In genomic region chr3L:14004963-14005458, dm6 we compare ENCODE assay signal across 1 fruit fly cellular context.
TF ChIP-seq lines count a peak whose summit lies in the region.

No protein-coding gene starts in this region.

TF ChIP-seq in whole organism, embryonic, 481 proteins besides CTCF, POLR2A, EP300 and RAD21 (continued from another document):
- TF ChIP-seq Lhr (GFP tag; optimal IDR thresholded peaks at IDR 0.05; lab: Kevin White, UChicago) (no peak), maf-S (GFP tag; optimal IDR thresholded peaks at IDR 0.05; lab: Kevin White, UChicago) (peak; percentile 92), Lim3 (GFP tag; IDR thresholded peaks at IDR 0.05; lab: Robert Waterston, UW) (peak; percentile 80), Scr (GFP tag; IDR thresholded peaks at IDR 0.05; lab: Robert Waterston, UW; ENCODE audit: partially characterized antibody) (no peak), CG31224 (GFP tag; IDR thresholded peaks at IDR 0.05; lab: Robert Waterston, UW) (peak; percentile 76), ash1 (GFP tag; optimal IDR thresholded peaks at IDR 0.05; lab: Kevin White, UChicago) (peak; percentile 34), CG10147 (GFP tag; optimal IDR thresholded peaks at IDR 0.05; lab: Kevin White, UChicago) (peak; percentile 88), CG11398 (GFP tag; optimal IDR thresholded peaks at IDR 0.05; lab: Kevin White, UChicago) (peak; percentile 90), Mad (GFP tag; optimal IDR thresholded peaks at IDR 0.05; lab: Kevin White, UChicago) (peak; percentile 95), CG4820 (GFP tag; optimal IDR thresholded peaks at IDR 0.05; lab: Kevin White, UChicago) (peak; percentile 94), CG34224 (GFP tag; IDR thresholded peaks at IDR 0.05; lab: Robert Waterston, UW; ENCODE audit: partially characterized antibody) (no peak), D19A (tag; optimal IDR thresholded peaks at IDR 0.05; lab: Kevin White, UChicago) (peak; percentile 90), jumu (GFP tag; optimal IDR thresholded peaks at IDR 0.05; lab: Kevin White, UChicago) (peak; percentile 94), CG7987 (GFP tag; optimal IDR thresholded peaks at IDR 0.05; lab: Kevin White, UChicago) (peak; percentile 87), cad (GFP tag; optimal IDR thresholded peaks at IDR 0.05; lab: Kevin White, UChicago) (no peak), Oli (tag; optimal IDR thresholded peaks at IDR 0.05; lab: Kevin White, UChicago) (peak; percentile 96), hb (GFP tag; IDR thresholded peaks at IDR 0.05; lab: Robert Waterston, UW; ENCODE audit: partially characterized antibody) (no peak), Taf1 (GFP tag; IDR thresholded peaks at IDR 0.05; lab: Robert Waterston, UW) (peak; percentile 76), ATbp (GFP tag; optimal IDR thresholded peaks at IDR 0.05; lab: Kevin White, UChicago) (peak; percentile 95), danr (GFP tag; IDR thresholded peaks at IDR 0.05; lab: Robert Waterston, UW) (peak; percentile 89), D (optimal IDR thresholded peaks at IDR 0.05; lab: Kevin White, UChicago) (no peak), D (GFP tag; optimal IDR thresholded peaks at IDR 0.05; lab: Kevin White, UChicago) (peak; percentile 94), pho (GFP tag; optimal IDR thresholded peaks at IDR 0.05; lab: Kevin White, UChicago) (peak; percentile 94), CG11723 (GFP tag; optimal IDR thresholded peaks at IDR 0.05; lab: Kevin White, UChicago) (peak; percentile 94), CG11695 (GFP tag; IDR thresholded peaks at IDR 0.05; lab: Robert Waterston, UW) (peak; percentile 77), CG7357 (GFP tag; IDR thresholded peaks at IDR 0.05; lab: Robert Waterston, UW) (peak; percentile 82), her (GFP tag; optimal IDR thresholded peaks at IDR 0.05; lab: Kevin White, UChicago) (peak; percentile 91), Asciz (GFP tag; optimal IDR thresholded peaks at IDR 0.05; lab: Kevin White, UChicago) (peak; percentile 93), kay (GFP tag; optimal IDR thresholded peaks at IDR 0.05; lab: Kevin White, UChicago) (peak; percentile 91), phol (tag; optimal IDR thresholded peaks at IDR 0.05; lab: Kevin White, UChicago) (peak; percentile 95), Jarid2 (GFP tag; optimal IDR thresholded peaks at IDR 0.05; lab: Kevin White, UChicago) (peak; percentile 80), rib (GFP tag; IDR thresholded peaks at IDR 0.05; lab: Robert Waterston, UW) (peak; percentile 77), pan (optimal IDR thresholded peaks at IDR 0.05; lab: Kevin White, UChicago) (no peak), pan (GFP tag; optimal IDR thresholded peaks at IDR 0.05 in 1 of 2, IDR thresholded peaks at IDR 0.05 in 1 of 2) (peak in 1 of 2 experiments; percentile 97), seq (GFP tag; IDR thresholded peaks at IDR 0.05; lab: Robert Waterston, UW) (peak; percentile 94), CG30403 (GFP tag; optimal IDR thresholded peaks at IDR 0.05; lab: Kevin White, UChicago) (peak; percentile 97), prd (optimal IDR thresholded peaks at IDR 0.05; lab: Kevin White, UChicago) (no peak), prd (GFP tag; IDR thresholded peaks at IDR 0.05; lab: Robert Waterston, UW) (peak; percentile 93), crol (GFP tag; IDR thresholded peaks at IDR 0.05; lab: Robert Waterston, UW) (peak; percentile 66), zen2 (GFP tag; IDR thresholded peaks at IDR 0.05; lab: Robert Waterston, UW; ENCODE audit: partially characterized antibody) (no peak), Hr78 (GFP tag; optimal IDR thresholded peaks at IDR 0.05; lab: Kevin White, UChicago) (peak in 1 of 2 experiments; percentile 82), Atf6 (GFP tag; IDR thresholded peaks at IDR 0.05; lab: Robert Waterston, UW) (peak; percentile 92), pnt (GFP tag; optimal IDR thresholded peaks at IDR 0.05; lab: Kevin White, UChicago) (peak; percentile 95), CG18764 (GFP tag; optimal IDR thresholded peaks at IDR 0.05; lab: Kevin White, UChicago) (peak; percentile 91), CG3407 (GFP tag; optimal IDR thresholded peaks at IDR 0.05; lab: Kevin White, UChicago) (peak; percentile 93), oc (tag; optimal IDR thresholded peaks at IDR 0.05; lab: Kevin White, UChicago) (peak; percentile 97), CG7928 (GFP tag; optimal IDR thresholded peaks at IDR 0.05; lab: Kevin White, UChicago) (peak; percentile 72), Drgx (GFP tag; IDR thresholded peaks at IDR 0.05; lab: Robert Waterston, UW) (peak; percentile 99), CG13775 (GFP tag; optimal IDR thresholded peaks at IDR 0.05; lab: Kevin White, UChicago) (peak; percentile 85), CG7839 (tag; optimal IDR thresholded peaks at IDR 0.05; lab: Kevin White, UChicago) (peak; percentile 96), bigmax (GFP tag; optimal IDR thresholded peaks at IDR 0.05; lab: Kevin White, UChicago) (peak; percentile 33), Hr3 (GFP tag; optimal IDR thresholded peaks at IDR 0.05; lab: Kevin White, UChicago) (peak; percentile 93), Dfd (GFP tag; optimal IDR thresholded peaks at IDR 0.05; lab: Kevin White, UChicago) (no peak), Antp (GFP tag; optimal IDR thresholded peaks at IDR 0.05; lab: Kevin White, UChicago) (peak; percentile 97), gce (GFP tag; IDR thresholded peaks at IDR 0.05; lab: Robert Waterston, UW) (peak; percentile 93), CG9876 (GFP tag; optimal IDR thresholded peaks at IDR 0.05; lab: Kevin White, UChicago) (peak; percentile 87), CG9932 (GFP tag; IDR thresholded peaks at IDR 0.05; lab: Robert Waterston, UW) (peak; percentile 94), CG10274 (GFP tag; optimal IDR thresholded peaks at IDR 0.05; lab: Kevin White, UChicago) (peak; percentile 81), Camta (GFP tag; optimal IDR thresholded peaks at IDR 0.05; lab: Kevin White, UChicago) (peak; percentile 95), CG7556 (GFP tag; optimal IDR thresholded peaks at IDR 0.05; lab: Kevin White, UChicago) (peak; percentile 93), vnd (GFP tag; IDR thresholded peaks at IDR 0.05; lab: Robert Waterston, UW; ENCODE audit: partially characterized antibody) (no peak), pum (GFP tag; optimal IDR thresholded peaks at IDR 0.05; lab: Kevin White, UChicago) (peak; percentile 96), Sox102F (GFP tag; optimal IDR thresholded peaks at IDR 0.05; lab: Kevin White, UChicago) (peak; percentile 98), Hmr (GFP tag; optimal IDR thresholded peaks at IDR 0.05; lab: Kevin White, UChicago) (peak; percentile 95), CG30020 (tag; optimal IDR thresholded peaks at IDR 0.05; lab: Kevin White, UChicago) (peak; percentile 69), wor (GFP tag; IDR thresholded peaks at IDR 0.05; lab: Robert Waterston, UW) (peak; percentile 93), sim (GFP tag; IDR thresholded peaks at IDR 0.05; lab: Robert Waterston, UW) (peak; percentile 61; the same call in 1 of the 2 replicates), CG2120 (GFP tag; optimal IDR thresholded peaks at IDR 0.05; lab: Kevin White, UChicago) (peak; percentile 97), CG3838 (GFP tag; optimal IDR thresholded peaks at IDR 0.05; lab: Kevin White, UChicago) (peak; percentile 82), CG15011 (GFP tag; optimal IDR thresholded peaks at IDR 0.05; lab: Kevin White, UChicago) (peak; percentile 88), br (optimal IDR thresholded peaks at IDR 0.05; lab: Kevin White, UChicago) (no peak), CG9437 (GFP tag; optimal IDR thresholded peaks at IDR 0.05; lab: Kevin White, UChicago) (peak; percentile 89), Mes4 (GFP tag; optimal IDR thresholded peaks at IDR 0.05; lab: Kevin White, UChicago) (peak; percentile 95), Dad (GFP tag; optimal IDR thresholded peaks at IDR 0.05; lab: Kevin White, UChicago) (peak; percentile 95), Spps (tag; optimal IDR thresholded peaks at IDR 0.05; lab: Kevin White, UChicago) (peak; percentile 58), gfzf (GFP tag; optimal IDR thresholded peaks at IDR 0.05; lab: Kevin White, UChicago) (peak; percentile 15), CG32532 (GFP tag; IDR thresholded peaks at IDR 0.05; lab: Robert Waterston, UW) (peak; percentile 87), aop (GFP tag; IDR thresholded peaks at IDR 0.05; lab: Robert Waterston, UW) (peak; percentile 94), HLH4C (GFP tag; IDR thresholded peaks at IDR 0.05; lab: Robert Waterston, UW; ENCODE audit: partially characterized antibody) (no peak), CG15696 (tag; optimal IDR thresholded peaks at IDR 0.05; lab: Kevin White, UChicago) (peak; percentile 68), zfh1 (GFP tag; IDR thresholded peaks at IDR 0.05; lab: Robert Waterston, UW) (peak; percentile 94), CG12071 (GFP tag; optimal IDR thresholded peaks at IDR 0.05; lab: Kevin White, UChicago) (peak; percentile 95), Nf-YB (GFP tag; optimal IDR thresholded peaks at IDR 0.05; lab: Kevin White, UChicago) (peak; percentile 74), CG8290 (GFP tag; optimal IDR thresholded peaks at IDR 0.05; lab: Kevin White, UChicago) (peak; percentile 78), CG8290 (tag; optimal IDR thresholded peaks at IDR 0.05; lab: Kevin White, UChicago) (peak; percentile 39 to 98), eyg (GFP tag; optimal IDR thresholded peaks at IDR 0.05; lab: Kevin White, UChicago) (peak; percentile 93), Neu2 (GFP tag; optimal IDR thresholded peaks at IDR 0.05; lab: Kevin White, UChicago; ENCODE audit: borderline replicate concordance) (peak; percentile 58), CG17912 (GFP tag; optimal IDR thresholded peaks at IDR 0.05; lab: Kevin White, UChicago) (peak; percentile 83), dm (GFP tag; optimal IDR thresholded peaks at IDR 0.05; lab: Kevin White, UChicago) (peak; percentile 94), CG10321 (GFP tag; IDR thresholded peaks at IDR 0.05; lab: Robert Waterston, UW) (peak; percentile 86), ap (GFP tag; IDR thresholded peaks at IDR 0.05; lab: Robert Waterston, UW) (peak; percentile 95), CG12744 (GFP tag; optimal IDR thresholded peaks at IDR 0.05; lab: Kevin White, UChicago) (peak; percentile 83), CG3726 (GFP tag; IDR thresholded peaks at IDR 0.05; lab: Robert Waterston, UW) (peak; percentile 82; the same call in 2 of the 3 replicates), Gsc (GFP tag; IDR thresholded peaks at IDR 0.05; lab: Robert Waterston, UW) (no peak; the same call in 1 of the 2 replicates), CG7271 (tag; optimal IDR thresholded peaks at IDR 0.05; lab: Kevin White, UChicago) (peak; percentile 21), sna (GFP tag; IDR thresholded peaks at IDR 0.05; lab: Robert Waterston, UW; ENCODE audit: partially characterized antibody) (no peak), Hr51 (GFP tag; optimal IDR thresholded peaks at IDR 0.05; lab: Kevin White, UChicago) (peak; percentile 93 to 96), mam (GFP tag; optimal IDR thresholded peaks at IDR 0.05; lab: Kevin White, UChicago) (peak; percentile 97), CG13424 (tag; optimal IDR thresholded peaks at IDR 0.05; lab: Kevin White, UChicago) (peak; percentile 97), CG17359 (tag; optimal IDR thresholded peaks at IDR 0.05; lab: Kevin White, UChicago) (peak; percentile 100), MTF-1 (GFP tag; optimal IDR thresholded peaks at IDR 0.05; lab: Kevin White, UChicago; ENCODE audit: borderline replicate concordance) (peak; percentile 75), CG2199 (GFP tag; IDR thresholded peaks at IDR 0.05; lab: Robert Waterston, UW) (peak; percentile 98), HmgD (GFP tag; optimal IDR thresholded peaks at IDR 0.05; lab: Kevin White, UChicago) (peak; percentile 87), E2f1 (GFP tag; IDR thresholded peaks at IDR 0.05; lab: Robert Waterston, UW) (peak; percentile 89), CG6689 (GFP tag; IDR thresholded peaks at IDR 0.05; lab: Robert Waterston, UW) (peak; percentile 93), CG12155 (GFP tag; optimal IDR thresholded peaks at IDR 0.05; lab: Kevin White, UChicago) (peak; percentile 91), CG11247 (GFP tag; IDR thresholded peaks at IDR 0.05; lab: Robert Waterston, UW) (peak; percentile 91), Atf3 (GFP tag; optimal IDR thresholded peaks at IDR 0.05; lab: Kevin White, UChicago) (peak; percentile 93), CG14050 (GFP tag; IDR thresholded peaks at IDR 0.05; lab: Robert Waterston, UW) (peak; percentile 96), CG16815 (GFP tag; optimal IDR thresholded peaks at IDR 0.05; lab: Kevin White, UChicago) (peak; percentile 85), z (GFP tag; IDR thresholded peaks at IDR 0.05; lab: Robert Waterston, UW) (no peak), CG30431 (GFP tag; optimal IDR thresholded peaks at IDR 0.05; lab: Kevin White, UChicago) (peak; percentile 93), tin (GFP tag; optimal IDR thresholded peaks at IDR 0.05; lab: Kevin White, UChicago) (peak; percentile 97)
